Fruit fly (Drosophila melanogaster): ENCODE results near the gene CG6071.

Gene CG6071

dm6 chr3L:11596585-11597252 is 49.1 kb downstream of the CG6071 start, which contains the start of gene CG7368:
CG7368 (plus strand) TSS chr3L:11597202.
- no peak for TF ChIP-seq noc (tag; optimal IDR thresholded peaks at IDR 0.05)

- no peak for TF ChIP-seq noc (tag; optimal IDR thresholded peaks at IDR 0.05)
Observed at dm6 chr3L:11593778-11594177, 52.1 kb downstream of the CG6071 start.
